Worm (Caenorhabditis elegans) whole organism, L1 larva: ENCODE measurements around the gene C34D10.1.

Source experiments
- C04F5.9 ChIP-seq: sonication (generic microtip); optimal IDR thresholded peaks from 2 replicates; lab custom pipeline; 2016; ENCODE audit warnings: missing genetic modification characterization, missing compliant biosample characterization
- F16B12.6 ChIP-seq: fragments of 150-350 bp; optimal IDR thresholded peaks from 2 replicates; lab custom pipeline; 2014; ENCODE audit warnings: missing biosample characterization, missing genetic modification characterization
- aly-2 ChIP-seq: fragments of 150-350 bp; optimal IDR thresholded peaks from 2 replicates; lab custom pipeline; 2014; ENCODE audit warnings: missing biosample characterization, missing genetic modification characterization
- ceh-63 ChIP-seq: fragments of 200-800 bp; sonication (Bioruptor generic); optimal IDR thresholded peaks from 2 replicates; lab custom pipeline; 2018; ENCODE audit warnings: mild to moderate bottlenecking, missing genetic modification characterization, missing compliant biosample characterization
- ceh-82 ChIP-seq, 3 experiments: fragments of 150-350 bp in 1 of 3; sonication (generic microtip) in 2 of 3; optimal IDR thresholded peaks; 2 replicates each; lab custom pipeline; 2014 to 2017; ENCODE audit warnings: missing biosample characterization in 3 of 3, missing genetic modification characterization in 3 of 3
- ceh-90 ChIP-seq: sonication (generic microtip); optimal IDR thresholded peaks from 2 replicates; lab custom pipeline; 2016; ENCODE audit warnings: missing genetic modification characterization, missing compliant biosample characterization
- dsc-1 ChIP-seq: sonication (generic microtip); optimal IDR thresholded peaks from 2 replicates; lab custom pipeline; 2016; ENCODE audit warnings: mild to moderate bottlenecking, missing genetic modification characterization, missing compliant biosample characterization
- efl-1 ChIP-seq, 4 experiments: fragments of 150-350 bp; optimal IDR thresholded peaks in 3 of 4; peaks in 1 of 4; 1 replicate in 1 of 4; 2 replicates in 3 of 4; lab custom pipeline; 2014; ENCODE audit warnings: missing biosample characterization in 2 of 4, missing genetic modification characterization in 2 of 4, missing genetic modification reagents in 2 of 4
- egl-13 ChIP-seq: sonication (generic microtip); optimal IDR thresholded peaks from 2 replicates; lab custom pipeline; 2016; ENCODE audit warnings: missing genotype, missing genetic modification reagents, missing genetic modification characterization, missing compliant biosample characterization
- elt-2 ChIP-seq: sonication (generic microtip); optimal IDR thresholded peaks from 2 replicates; lab custom pipeline; 2016; ENCODE audit warnings: missing genetic modification characterization, mild to moderate bottlenecking, inconsistent platforms, missing compliant biosample characterization, missing genetic modification reagents
- elt-3 ChIP-seq, 6 experiments: fragments of 150-350 bp in 1 of 6; sonication (generic microtip); optimal IDR thresholded peaks; 2 replicates each; lab custom pipeline; 2017 to 2018; ENCODE audit warnings: missing biosample characterization in 6 of 6, missing genetic modification characterization in 6 of 6, inconsistent platforms in 1 of 6
- fkh-8 ChIP-seq: sonication (generic microtip); optimal IDR thresholded peaks from 2 replicates; lab custom pipeline; 2016; ENCODE audit warnings: mild to moderate bottlenecking, missing genetic modification characterization, missing compliant biosample characterization
- irx-1 ChIP-seq: sonication (generic microtip); optimal IDR thresholded peaks from 2 replicates; lab custom pipeline; 2016; ENCODE audit warnings: missing genetic modification characterization, missing compliant biosample characterization
- isw-1 ChIP-seq: fragments of 200-800 bp; sonication (Bioruptor generic); IDR thresholded peaks from 2 replicates; pipeline ENCODE4 v1.3.6; 2022; ENCODE audit warnings: missing genetic modification characterization, missing compliant biosample characterization
- jun-1 ChIP-seq: fragments of 150-350 bp; optimal IDR thresholded peaks from 2 replicates; lab custom pipeline; 2014; ENCODE audit warnings: missing biosample characterization, missing genetic modification reagents, missing genetic modification characterization
- lin-14 ChIP-seq: fragments of 200-800 bp; sonication (Bioruptor generic); optimal IDR thresholded peaks from 2 replicates; lab custom pipeline; 2018; ENCODE audit warnings: mild to moderate bottlenecking, missing genetic modification characterization, moderate library complexity, missing compliant biosample characterization
- lin-35 ChIP-seq, 2 experiments: fragments of 150-350 bp; optimal IDR thresholded peaks; 2 replicates each; lab custom pipeline; 2014; ENCODE audit warnings: missing biosample characterization in 2 of 2, missing genetic modification characterization in 2 of 2, missing genetic modification reagents in 2 of 2
- lin-39 ChIP-seq: fragments of 150-350 bp; optimal IDR thresholded peaks from 2 replicates; lab custom pipeline; 2014; ENCODE audit warnings: missing biosample characterization, missing genetic modification reagents, missing genetic modification characterization
- lsy-2 ChIP-seq, 2 experiments: fragments of 150-350 bp; optimal IDR thresholded peaks; 2 replicates each; lab custom pipeline; 2014; ENCODE audit warnings: missing biosample characterization in 2 of 2, missing genetic modification characterization in 2 of 2
- mab-9 ChIP-seq: fragments of 200-800 bp; sonication (Bioruptor generic); IDR thresholded peaks from 2 replicates; pipeline ENCODE4 v1.3.6; 2022; ENCODE audit warnings: missing genetic modification reagents, missing genetic modification characterization, missing compliant biosample characterization
- mdl-1 ChIP-seq, 2 experiments: fragments of 150-350 bp; optimal IDR thresholded peaks; 2 replicates each; lab custom pipeline; 2014 to 2017; ENCODE audit warnings: missing biosample characterization in 2 of 2, missing genetic modification characterization in 2 of 2, inconsistent platforms in 1 of 2
- nhr-11 ChIP-seq: fragments of 150-350 bp; optimal IDR thresholded peaks from 2 replicates; lab custom pipeline; 2014; ENCODE audit warnings: missing biosample characterization, missing genetic modification characterization
- nhr-12 ChIP-seq: sonication (generic microtip); optimal IDR thresholded peaks from 2 replicates; lab custom pipeline; 2017; ENCODE audit warnings: missing biosample characterization, missing genetic modification characterization
- nhr-19 ChIP-seq: fragments of 200-800 bp; sonication (Bioruptor generic); conservative IDR thresholded peaks from 2 replicates; pipeline ENCODE4 v1.3.6; 2022; ENCODE audit warnings: missing genetic modification characterization, missing compliant biosample characterization
- nhr-20 ChIP-seq: sonication (generic microtip); optimal IDR thresholded peaks from 2 replicates; lab custom pipeline; 2016; ENCODE audit warnings: mild to moderate bottlenecking, missing genetic modification characterization, missing compliant biosample characterization
- nhr-28 ChIP-seq: fragments of 150-350 bp; optimal IDR thresholded peaks from 2 replicates; lab custom pipeline; 2014; ENCODE audit warnings: missing biosample characterization, missing genetic modification characterization
- nhr-47 ChIP-seq: sonication (generic microtip); optimal IDR thresholded peaks from 2 replicates; lab custom pipeline; 2016; ENCODE audit warnings: mild to moderate bottlenecking, missing genetic modification characterization, moderate library complexity, missing compliant biosample characterization
- nhr-71 ChIP-seq: sonication (generic microtip); optimal IDR thresholded peaks from 2 replicates; lab custom pipeline; 2016; ENCODE audit warnings: mild to moderate bottlenecking, missing genetic modification characterization, moderate library complexity, missing compliant biosample characterization
- nhr-84 ChIP-seq: sonication (generic microtip); optimal IDR thresholded peaks from 2 replicates; lab custom pipeline; 2017; ENCODE audit warnings: missing biosample characterization, missing genetic modification characterization
- nhr-85 ChIP-seq: sonication (generic microtip); peaks from one replicate; lab custom pipeline; 2016; ENCODE audit warnings: missing genetic modification characterization, inconsistent platforms, missing compliant biosample characterization
- pag-3 ChIP-seq: sonication (generic microtip); optimal IDR thresholded peaks from 2 replicates; lab custom pipeline; 2017; ENCODE audit warnings: missing genetic modification characterization, mild to moderate bottlenecking, missing compliant biosample characterization, antibody characterized with exemption, borderline replicate concordance; ENCODE audit not compliant: insufficient read depth
- pax-3 ChIP-seq: fragments of 200-800 bp; sonication (Bioruptor generic); optimal IDR thresholded peaks from 2 replicates; lab custom pipeline; 2018; ENCODE audit warnings: mild to moderate bottlenecking, missing genetic modification characterization, moderate library complexity, missing compliant biosample characterization
- pqm-1 ChIP-seq: sonication (generic microtip); optimal IDR thresholded peaks from 3 replicates; lab custom pipeline; 2017; ENCODE audit warnings: missing biosample characterization, missing genetic modification characterization
- rnt-1 ChIP-seq: sonication (generic microtip); optimal IDR thresholded peaks from 2 replicates; lab custom pipeline; 2016; ENCODE audit warnings: mild to moderate bottlenecking, missing genetic modification characterization, moderate library complexity, missing compliant biosample characterization
- skn-1 ChIP-seq: fragments of 150-350 bp; optimal IDR thresholded peaks from 2 replicates; lab custom pipeline; 2014; ENCODE audit warnings: missing biosample characterization, missing genetic modification characterization
- snpc-4 ChIP-seq: fragments of 150-350 bp; optimal IDR thresholded peaks from 2 replicates; lab custom pipeline; 2014; ENCODE audit warnings: missing biosample characterization, missing genetic modification characterization
- sox-4 ChIP-seq: sonication (generic microtip); optimal IDR thresholded peaks from 2 replicates; lab custom pipeline; 2016; ENCODE audit warnings: missing genetic modification characterization, missing compliant biosample characterization
- sup-37 ChIP-seq: fragments of 200-800 bp; sonication (Bioruptor generic); optimal IDR thresholded peaks from 2 replicates; lab custom pipeline; 2018; ENCODE audit warnings: mild to moderate bottlenecking, missing genetic modification characterization, missing compliant biosample characterization
- swsn-7 ChIP-seq: sonication (generic microtip); optimal IDR thresholded peaks from 2 replicates; lab custom pipeline; 2016; ENCODE audit warnings: missing genetic modification characterization, missing compliant biosample characterization
- tbx-2 ChIP-seq: sonication (generic microtip); optimal IDR thresholded peaks from 2 replicates; lab custom pipeline; 2016; ENCODE audit warnings: missing genetic modification characterization, missing compliant biosample characterization
- unc-130 ChIP-seq: fragments of 150-350 bp; optimal IDR thresholded peaks from 2 replicates; lab custom pipeline; 2017; ENCODE audit warnings: missing biosample characterization, missing genetic modification characterization, inconsistent platforms
- unc-30 ChIP-seq: sonication (generic microtip); optimal IDR thresholded peaks from 2 replicates; lab custom pipeline; 2017; ENCODE audit warnings: missing biosample characterization, missing genetic modification characterization
- vab-15 ChIP-seq: sonication (generic microtip); optimal IDR thresholded peaks from 2 replicates; lab custom pipeline; 2017; ENCODE audit warnings: missing genotype, mild to moderate bottlenecking, missing genetic modification characterization, missing compliant biosample characterization
- xbp-1 ChIP-seq: sonication (generic microtip); optimal IDR thresholded peaks from 2 replicates; lab custom pipeline; 2016; ENCODE audit warnings: missing genetic modification characterization, missing compliant biosample characterization
- zag-1 ChIP-seq: fragments of 150-350 bp; optimal IDR thresholded peaks from 2 replicates; lab custom pipeline; 2014; ENCODE audit warnings: missing biosample characterization, missing genetic modification characterization
- zip-4 ChIP-seq: fragments of 200-800 bp; sonication (Bioruptor generic); optimal IDR thresholded peaks from 2 replicates; lab custom pipeline; 2018; ENCODE audit warnings: mild to moderate bottlenecking, missing genetic modification characterization, moderate library complexity, missing compliant biosample characterization
- ztf-4 ChIP-seq: fragments of 150-350 bp; optimal IDR thresholded peaks from 2 replicates; lab custom pipeline; 2014; ENCODE audit warnings: missing biosample characterization, missing genetic modification characterization

The C34D10.1 gene

DNA sequence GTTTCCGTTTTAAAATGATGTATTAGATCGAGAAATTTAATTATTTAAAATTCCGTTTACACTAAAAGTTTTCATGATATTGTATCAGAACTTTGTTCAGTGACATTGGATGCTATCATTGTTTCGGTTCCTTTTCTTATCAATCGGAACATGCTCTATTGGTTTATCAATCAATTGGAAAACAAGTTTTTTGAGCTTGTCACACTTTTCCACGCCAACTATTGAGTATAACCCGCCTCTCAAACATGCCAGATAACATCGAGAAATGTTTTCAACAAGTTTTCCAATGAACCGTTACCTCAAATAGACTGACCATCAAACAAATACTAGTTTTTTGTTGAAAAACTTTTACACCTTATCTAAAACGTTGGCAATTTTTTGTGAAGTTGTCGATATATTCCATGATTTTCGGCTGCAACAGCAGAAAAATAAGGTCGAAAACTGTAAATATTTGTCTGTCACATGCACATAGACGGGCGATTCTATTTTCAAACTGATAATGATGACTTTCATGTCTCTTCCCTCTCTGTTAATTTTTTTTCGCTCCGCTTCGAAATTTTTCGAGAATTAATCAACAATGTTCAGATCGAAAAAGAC is 14.8 kb upstream of the C34D10.1 start, which contains the start of gene unk-1:
unk-1 (plus strand) TSS at position 577 of the 597 bp plus-strand sequence.
- no peak for TF ChIP-seq nhr-71 (tag; lab: Kevin White, UChicago)
- TF ChIP-seq pqm-1 (tag; lab: Kevin White, UChicago), result no peak
- no peak for TF ChIP-seq egl-13 (tag; lab: Kevin White, UChicago)
- no peak for TF ChIP-seq pax-3 (tag; lab: Kevin White, UChicago)
- TF ChIP-seq unc-130 (tag; lab: Kevin White, UChicago), result no peak
- TF ChIP-seq F16B12.6 (tag; lab: Kevin White, UChicago), result no peak
- TF ChIP-seq rnt-1 (tag; lab: Kevin White, UChicago), result no peak
- no peak for TF ChIP-seq zag-1 (tag; lab: Kevin White, UChicago)
- TF ChIP-seq isw-1 (GFP tag; lab: Robert Waterston, UW), result no peak
- no peak for TF ChIP-seq C04F5.9 (tag; lab: Kevin White, UChicago)
- TF ChIP-seq nhr-11, result no peak
- no peak for TF ChIP-seq xbp-1
- no peak for TF ChIP-seq irx-1 (tag; lab: Kevin White, UChicago)
- TF ChIP-seq lin-39 (tag; lab: Kevin White, UChicago), result no peak
- TF ChIP-seq nhr-85 (tag; lab: Kevin White, UChicago), result peak; percentile 49
- TF ChIP-seq snpc-4, result no peak
- TF ChIP-seq unc-30 (tag; lab: Kevin White, UChicago), result no peak
- TF ChIP-seq lin-35 (GFP tag; optimal IDR thresholded peaks at IDR 0.05; lab: Kevin White, UChicago), result peak in 1 of 2 experiments; percentile 13
- TF ChIP-seq zip-4, result no peak
- no peak for TF ChIP-seq nhr-20 (tag; lab: Kevin White, UChicago)
- TF ChIP-seq elt-2 (tag; lab: Kevin White, UChicago), result peak; percentile 43
- TF ChIP-seq lin-14 (GFP tag; lab: Kevin White, UChicago), result peak; percentile 12
- TF ChIP-seq aly-2, result no peak
- no peak for TF ChIP-seq sox-4 (tag; lab: Kevin White, UChicago)
- TF ChIP-seq nhr-12 (tag; lab: Kevin White, UChicago), result no peak
- TF ChIP-seq pag-3 (tag; lab: Kevin White, UChicago), result no peak
- TF ChIP-seq vab-15, result no peak

DNA sequence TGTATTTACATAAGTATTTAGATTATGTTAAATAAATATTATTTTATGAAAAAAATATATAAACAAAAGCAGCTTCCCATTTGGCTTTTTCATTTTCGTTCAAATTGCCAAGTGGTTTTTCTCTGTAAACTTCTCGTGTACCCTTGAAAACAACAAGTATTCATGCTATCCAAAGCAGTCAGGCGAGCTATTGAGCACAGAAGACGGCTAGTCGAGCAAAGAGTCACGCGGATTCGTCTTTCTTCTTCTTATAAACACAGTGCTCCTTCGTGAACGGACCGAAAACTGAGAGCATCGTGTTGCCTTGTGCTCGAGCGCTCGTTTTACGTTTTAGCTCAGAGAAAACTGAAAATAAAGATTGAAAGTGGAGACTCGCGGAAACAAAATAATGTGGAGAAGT is 13.4 kb upstream of the C34D10.1 start:
- TF ChIP-seq rnt-1 (tag; lab: Kevin White, UChicago) (peak; percentile 0), tbx-2 (tag; lab: Kevin White, UChicago) (no peak), fkh-8 (tag; lab: Kevin White, UChicago) (peak; percentile 10), swsn-7 (no peak), mdl-1 (tag; optimal IDR thresholded peaks at IDR 0.05; lab: Kevin White, UChicago) (no peak), aly-2 (no peak), egl-13 (tag; lab: Kevin White, UChicago) (no peak), lin-14 (GFP tag; lab: Kevin White, UChicago) (peak; percentile 60), efl-1 (optimal IDR thresholded peaks at IDR 0.05; lab: Kevin White, UChicago) (no peak), efl-1 (GFP tag; optimal IDR thresholded peaks at IDR 0.05 in 1 of 2; lab: Kevin White, UChicago) (peak in 1 of 2 experiments; percentile 40), nhr-71 (tag; lab: Kevin White, UChicago) (peak; percentile 28)

DNA sequence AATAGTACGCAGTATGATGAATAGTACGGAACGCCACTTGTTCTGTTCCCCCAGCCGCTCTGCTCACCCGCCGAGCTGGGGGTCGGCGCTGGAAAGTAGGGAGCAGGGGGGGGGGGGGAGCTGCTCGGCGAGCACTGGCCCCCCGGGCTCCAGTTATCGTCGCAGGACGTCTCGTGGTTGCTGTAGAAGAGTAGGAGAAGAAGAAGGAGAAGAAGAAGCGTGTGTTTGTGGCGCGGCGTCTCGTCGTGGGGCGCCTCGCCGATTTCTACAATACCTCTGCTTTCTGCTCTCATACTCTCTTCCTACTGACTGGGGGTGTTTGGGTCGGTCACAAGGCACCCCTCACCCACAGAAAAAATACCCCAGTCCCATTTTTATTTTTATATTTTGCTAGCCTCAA is 12.0 kb upstream of the C34D10.1 start:
- TF ChIP-seq skn-1, result peak; percentile 47
- TF ChIP-seq jun-1 (tag; lab: Kevin White, UChicago), result no peak
- no peak for TF ChIP-seq ceh-90 (tag; lab: Kevin White, UChicago)
- TF ChIP-seq nhr-19 (GFP tag; lab: Robert Waterston, UW), result peak; percentile 39; the same call in 1 of the 2 replicates
- no peak for TF ChIP-seq zip-4
- TF ChIP-seq fkh-8 (tag; lab: Kevin White, UChicago), result peak; percentile 46
- peak; percentile 33 for TF ChIP-seq dsc-1 (tag; lab: Kevin White, UChicago)
- TF ChIP-seq sup-37, result peak; percentile 2
- no peak for TF ChIP-seq ceh-63 (GFP tag; lab: Kevin White, UChicago)
- no peak for TF ChIP-seq ztf-4 (tag; lab: Kevin White, UChicago)
- TF ChIP-seq nhr-71 (tag; lab: Kevin White, UChicago), result peak; percentile 62
- no peak for TF ChIP-seq vab-15
- peak; percentile 16 for TF ChIP-seq nhr-47 (tag; lab: Kevin White, UChicago)
- 0 out of 2 replicates have a peak, but pooled peaks have one; percentile 15 for TF ChIP-seq mab-9
- TF ChIP-seq lsy-2 (tag; optimal IDR thresholded peaks at IDR 0.05; lab: Kevin White, UChicago), result peak in 1 of 2 experiments; percentile 45
- TF ChIP-seq nhr-84 (tag; lab: Kevin White, UChicago), result no peak
- TF ChIP-seq rnt-1 (tag; lab: Kevin White, UChicago), result peak; percentile 62
- TF ChIP-seq ceh-82 (tag; optimal IDR thresholded peaks at IDR 0.05; lab: Kevin White, UChicago), result peak in 1 of 3 experiments; percentile 61
- peak; percentile 5 for TF ChIP-seq elt-2 (tag; lab: Kevin White, UChicago)
- no peak for TF ChIP-seq efl-1 (optimal IDR thresholded peaks at IDR 0.05; lab: Kevin White, UChicago)
- peak; percentile 1 to 36 for TF ChIP-seq efl-1 (GFP tag; optimal IDR thresholded peaks at IDR 0.05 in 1 of 2; lab: Kevin White, UChicago)
- no peak for TF ChIP-seq elt-3 (tag; optimal IDR thresholded peaks at IDR 0.05; lab: Kevin White, UChicago)
- no peak for TF ChIP-seq nhr-28 (tag; lab: Kevin White, UChicago)
